Worm (Caenorhabditis elegans) whole organism, late embryonic: Measurements from ENCODE around the gene F49C12.6.

Source experiments
- ceh-22 ChIP-seq: sonication (generic microtip); optimal IDR thresholded peaks from 2 replicates; lab custom pipeline; 2017; ENCODE audit warnings: missing biosample characterization, missing genetic modification characterization
- elt-2 ChIP-seq: sonication (generic microtip); optimal IDR thresholded peaks from 2 replicates; lab custom pipeline; 2016; ENCODE audit warnings: missing genetic modification reagents, missing genetic modification characterization, missing compliant biosample characterization
- hlh-13 ChIP-seq: fragments of 200-800 bp; sonication (Bioruptor generic); optimal IDR thresholded peaks from 2 replicates; lab custom pipeline; 2018; ENCODE audit warnings: mild to moderate bottlenecking, missing genetic modification characterization, missing compliant biosample characterization
- pqm-1 ChIP-seq: sonication (generic microtip); optimal IDR thresholded peaks from 2 replicates; lab custom pipeline; 2016; ENCODE audit warnings: missing genetic modification characterization, missing compliant biosample characterization
- rnt-1 ChIP-seq: sonication (generic microtip); optimal IDR thresholded peaks from 2 replicates; lab custom pipeline; 2016; ENCODE audit warnings: missing genetic modification characterization, missing compliant biosample characterization
- sox-4 ChIP-seq: sonication (generic microtip); optimal IDR thresholded peaks from 2 replicates; lab custom pipeline; 2017; ENCODE audit warnings: mild to moderate bottlenecking, missing genetic modification characterization, inconsistent platforms, missing compliant biosample characterization
- syd-9 ChIP-seq: sonication (generic microtip); optimal IDR thresholded peaks from 2 replicates; lab custom pipeline; 2016; ENCODE audit warnings: mild to moderate bottlenecking, missing genetic modification characterization, moderate library complexity, missing compliant biosample characterization

- TF ChIP-seq elt-2: no peak
- no peak for TF ChIP-seq sox-4 (tag; lab: Kevin White, UChicago)
- TF ChIP-seq pqm-1 (tag; lab: Kevin White, UChicago): no peak
- TF ChIP-seq hlh-13 (GFP tag; lab: Kevin White, UChicago): no peak
- no peak for TF ChIP-seq rnt-1 (tag; lab: Kevin White, UChicago)
- no peak for TF ChIP-seq ceh-22
- TF ChIP-seq syd-9 (tag; lab: Kevin White, UChicago): no peak
Observed at ce11 chrIV:9339205-9339604, 30.3 kb upstream of the F49C12.6 start, which contains the start of gene T20D3.6.
